Fruit fly (Drosophila melanogaster): ENCODE measurements around the gene Tsp.

DNA sequence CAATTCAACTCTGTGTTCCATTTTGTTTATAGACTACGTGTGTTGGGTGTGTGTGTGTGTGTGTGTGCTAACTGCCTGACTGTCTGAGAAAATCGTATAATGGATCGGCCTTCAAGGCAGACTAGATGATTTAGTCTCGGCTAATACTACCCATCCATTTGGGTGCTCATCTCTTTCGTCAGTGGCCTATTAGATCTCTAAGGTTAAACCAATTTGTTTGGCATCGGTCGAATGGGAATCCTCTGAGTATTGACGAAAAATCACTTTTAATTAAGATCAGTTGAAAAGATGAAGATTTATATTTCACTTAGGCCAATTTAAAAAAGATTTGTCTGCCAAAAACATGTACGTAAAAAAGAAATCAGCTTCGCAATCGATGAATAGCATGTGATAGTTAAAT lies 36.6 kb upstream of the Tsp start, which contains the start of gene CG31910:
- no peak for TF ChIP-seq CG11456 (GFP tag; IDR thresholded peaks at IDR 0.05)
- no peak for TF ChIP-seq CrebB (tag; optimal IDR thresholded peaks at IDR 0.05)
- no peak for TF ChIP-seq Myb (GFP tag; optimal IDR thresholded peaks at IDR 0.05)
- TF ChIP-seq CG10462 (GFP tag; optimal IDR thresholded peaks at IDR 0.05) = no peak
- TF ChIP-seq CG17802 (tag; optimal IDR thresholded peaks at IDR 0.05) = no peak
- no peak for TF ChIP-seq CG11504 (tag; optimal IDR thresholded peaks at IDR 0.05)
- TF ChIP-seq CG3281 (GFP tag; optimal IDR thresholded peaks at IDR 0.05) = no peak
- no peak for TF ChIP-seq Aef1 (GFP tag; IDR thresholded peaks at IDR 0.05)
- no peak for TF ChIP-seq CG9727 (GFP tag; optimal IDR thresholded peaks at IDR 0.05)
- no peak for TF ChIP-seq Dfd (GFP tag; optimal IDR thresholded peaks at IDR 0.05)
- TF ChIP-seq CG2678 (tag; optimal IDR thresholded peaks at IDR 0.05) = no peak
- no peak for TF ChIP-seq bab2 (GFP tag; optimal IDR thresholded peaks at IDR 0.05)
- no peak for TF ChIP-seq Dll (GFP tag; IDR thresholded peaks at IDR 0.05; ENCODE audit: partially characterized antibody)
- TF ChIP-seq mirr (GFP tag; optimal IDR thresholded peaks at IDR 0.05) = no peak
